Fruit fly (Drosophila melanogaster): Measurements from ENCODE around the gene MtnA.

The MtnA gene

dm6 chr3R:9783240-9783917 lies 791 bp downstream of the MtnA start (continued):
- no peak for TF ChIP-seq en (GFP tag; optimal IDR thresholded peaks at IDR 0.05)
- TF ChIP-seq cwo (GFP tag; optimal IDR thresholded peaks at IDR 0.05): no peak
- TF ChIP-seq CG31388 (GFP tag; optimal IDR thresholded peaks at IDR 0.05): no peak
- TF ChIP-seq odd (GFP tag; optimal IDR thresholded peaks at IDR 0.05): no peak
- no peak for TF ChIP-seq BtbVII (GFP tag; optimal IDR thresholded peaks at IDR 0.05)
- no peak for TF ChIP-seq CG7271 (tag; optimal IDR thresholded peaks at IDR 0.05)
- TF ChIP-seq Mad (GFP tag; optimal IDR thresholded peaks at IDR 0.05): no peak
- no peak for TF ChIP-seq kah (GFP tag; optimal IDR thresholded peaks at IDR 0.05)
- no peak for TF ChIP-seq CG12299 (tag; optimal IDR thresholded peaks at IDR 0.05)
- TF ChIP-seq CG14667 (GFP tag; IDR thresholded peaks at IDR 0.05): no peak
- peak; percentile 21; the same call in 1 of the 2 replicates for TF ChIP-seq Bgb (GFP tag; IDR thresholded peaks at IDR 0.05; ENCODE audit: partially characterized antibody)
- TF ChIP-seq CG18262 (tag; optimal IDR thresholded peaks at IDR 0.05): peak; percentile 27
- no peak for TF ChIP-seq CG11093 (GFP tag; IDR thresholded peaks at IDR 0.05)
- no peak for TF ChIP-seq CG17802 (tag; optimal IDR thresholded peaks at IDR 0.05)
- TF ChIP-seq al (GFP tag; IDR thresholded peaks at IDR 0.05): no peak
- no peak for TF ChIP-seq hb (GFP tag; IDR thresholded peaks at IDR 0.05; ENCODE audit: partially characterized antibody)
- TF ChIP-seq CG6654 (GFP tag; optimal IDR thresholded peaks at IDR 0.05): no peak
- no peak for TF ChIP-seq ewg (GFP tag; optimal IDR thresholded peaks at IDR 0.05)
- TF ChIP-seq CG34422 (GFP tag; IDR thresholded peaks at IDR 0.05): no peak
- no peak for TF ChIP-seq CG8290 (GFP tag; optimal IDR thresholded peaks at IDR 0.05)
- TF ChIP-seq CG8290 (tag; optimal IDR thresholded peaks at IDR 0.05): no peak
- TF ChIP-seq CG13296 (GFP tag; optimal IDR thresholded peaks at IDR 0.05): no peak
- TF ChIP-seq H2.0 (GFP tag; IDR thresholded peaks at IDR 0.05): no peak
- no peak for TF ChIP-seq dimm (GFP tag; IDR thresholded peaks at IDR 0.05)
- TF ChIP-seq Pdp1 (GFP tag; optimal IDR thresholded peaks at IDR 0.05): peak in 1 of 2 experiments; percentile 95
- TF ChIP-seq Hr51 (GFP tag; optimal IDR thresholded peaks at IDR 0.05): peak in 1 of 2 experiments; percentile 36
- no peak for TF ChIP-seq stwl (tag; optimal IDR thresholded peaks at IDR 0.05)
- no peak for TF ChIP-seq Dip2 (GFP tag; IDR thresholded peaks at IDR 0.05)
- no peak for TF ChIP-seq dan (GFP tag; IDR thresholded peaks at IDR 0.05)
- TF ChIP-seq CG8388 (GFP tag; optimal IDR thresholded peaks at IDR 0.05): peak; percentile 50
- no peak for TF ChIP-seq CG10462 (GFP tag; optimal IDR thresholded peaks at IDR 0.05)
- no peak for TF ChIP-seq Drgx (GFP tag; IDR thresholded peaks at IDR 0.05)
- no peak for TF ChIP-seq p53 (GFP tag; optimal IDR thresholded peaks at IDR 0.05)
- no peak for TF ChIP-seq Spps (tag; optimal IDR thresholded peaks at IDR 0.05)
- TF ChIP-seq Chrac-16 (GFP tag; optimal IDR thresholded peaks at IDR 0.05): no peak
- no peak for TF ChIP-seq ind (GFP tag; optimal IDR thresholded peaks at IDR 0.05)
- peak in 1 of 2 experiments; percentile 33 for TF ChIP-seq bsh (GFP tag; optimal IDR thresholded peaks at IDR 0.05)
- no peak for TF ChIP-seq prd (optimal IDR thresholded peaks at IDR 0.05)
- TF ChIP-seq prd (GFP tag; IDR thresholded peaks at IDR 0.05): 0 out of 3 replicates have a peak, but pooled peaks have one; percentile 17
- TF ChIP-seq CG17361 (GFP tag; IDR thresholded peaks at IDR 0.05): no peak; the same call in 2 of the 3 replicates
- no peak for TF ChIP-seq seq (GFP tag; IDR thresholded peaks at IDR 0.05)
- TF ChIP-seq CG12219 (GFP tag; optimal IDR thresholded peaks at IDR 0.05): no peak
- no peak for TF ChIP-seq gro (GFP tag; optimal IDR thresholded peaks at IDR 0.05)
- no peak for TF ChIP-seq CG15514 (GFP tag; optimal IDR thresholded peaks at IDR 0.05)
- no peak for TF ChIP-seq CG6689 (GFP tag; IDR thresholded peaks at IDR 0.05)
- no peak for TF ChIP-seq CG1792 (GFP tag; optimal IDR thresholded peaks at IDR 0.05)
- TF ChIP-seq twi (tag; optimal IDR thresholded peaks at IDR 0.05): no peak
- no peak for TF ChIP-seq CG14710 (tag; optimal IDR thresholded peaks at IDR 0.05)
- no peak for TF ChIP-seq slbo (GFP tag; IDR thresholded peaks at IDR 0.05)
- TF ChIP-seq shn (GFP tag; optimal IDR thresholded peaks at IDR 0.05): no peak
- TF ChIP-seq CG4360 (GFP tag; IDR thresholded peaks at IDR 0.05): no peak
